Worm (Caenorhabditis elegans): ENCODE data around the gene scl-11.

Gene scl-11

DNA sequence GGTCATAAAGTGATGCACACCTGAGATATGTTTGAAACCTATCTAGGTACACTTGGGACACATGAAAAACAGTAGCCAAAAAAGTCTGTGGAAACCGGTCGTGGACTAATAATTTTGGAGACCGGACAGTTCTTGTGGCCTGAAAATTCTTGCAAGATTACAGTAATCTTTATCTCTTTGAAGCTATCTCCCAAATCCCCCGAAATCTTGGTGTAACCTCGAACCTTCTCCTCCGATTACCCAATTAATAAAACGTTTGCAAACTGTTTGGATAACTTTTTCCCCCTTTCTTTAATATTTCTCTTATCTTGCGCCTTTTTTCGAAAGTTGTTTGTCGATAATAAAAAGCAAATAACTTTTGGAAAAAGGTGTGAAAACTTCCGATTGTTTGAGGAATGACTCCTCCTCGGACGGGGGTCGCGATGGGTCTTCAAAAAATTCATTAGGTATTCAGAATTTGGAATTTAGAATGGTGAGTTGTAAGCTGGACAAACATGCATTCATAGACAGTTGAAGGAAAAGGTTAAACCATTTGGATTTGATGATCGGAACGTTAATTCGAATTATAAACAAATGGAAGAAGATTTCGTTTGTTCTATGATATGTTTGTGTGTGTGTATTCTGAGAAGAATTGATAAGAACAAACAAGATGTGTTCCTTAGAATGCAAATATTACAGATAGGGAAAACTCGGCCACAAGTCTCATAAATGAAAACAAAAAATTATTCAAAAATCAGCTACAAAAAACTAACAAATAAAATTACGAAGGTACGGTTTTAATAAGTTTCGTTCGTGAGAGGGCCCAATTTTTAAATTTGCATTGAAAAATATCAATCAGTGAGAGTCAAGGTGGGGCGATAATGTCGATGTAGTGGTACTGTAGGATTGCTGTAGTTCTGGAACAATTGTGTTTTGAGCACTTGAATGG lies 31.9 kb downstream of the scl-11 start:
- 0 out of 2 replicates have a peak, but pooled peaks have one; percentile 18 for TF ChIP-seq dmd-6 (GFP tag; IDR thresholded peaks at IDR 0.05)
- peak; percentile 85 for TF ChIP-seq aha-1 (tag)
- TF ChIP-seq unc-62 (GFP tag; optimal IDR thresholded peaks at IDR 0.05 in 1 of 2): peak in 1 of 2 experiments; percentile 86
- no peak for TF ChIP-seq unc-62 (tag; optimal IDR thresholded peaks at IDR 0.05)
- no peak for TF ChIP-seq fkh-10 (GFP tag; optimal IDR thresholded peaks at IDR 0.05)
- TF ChIP-seq nhr-25 (tag; optimal IDR thresholded peaks at IDR 0.05; ENCODE audit: borderline replicate concordance, insufficient read depth): peak; percentile 81
- TF ChIP-seq daf-16 (GFP tag; optimal IDR thresholded peaks at IDR 0.05): no peak
- no peak for TF ChIP-seq daf-16 (tag; optimal IDR thresholded peaks at IDR 0.05)
- TF ChIP-seq dmd-9 (GFP tag; IDR thresholded peaks at IDR 0.05): 0 out of 2 replicates have a peak, but pooled peaks have one; percentile 17
- TF ChIP-seq tag-97 (GFP tag; IDR thresholded peaks at IDR 0.05): no peak
- TF ChIP-seq ceh-20 (GFP tag; IDR thresholded peaks at IDR 0.05): peak; percentile 41; the same call in 1 of the 2 replicates
- TF ChIP-seq lin-1 (GFP tag; IDR thresholded peaks at IDR 0.05): no peak
- no peak for TF ChIP-seq vab-7 (GFP tag; IDR thresholded peaks at IDR 0.05)
- peak; percentile 1 for TF ChIP-seq nhr-48 (tag; optimal IDR thresholded peaks at IDR 0.05)
- TF ChIP-seq lim-7 (GFP tag; IDR thresholded peaks at IDR 0.05): 0 out of 2 replicates have a peak, but pooled peaks have one; percentile 38
- TF ChIP-seq zfp-3 (GFP tag; conservative IDR thresholded peaks at IDR 0.05): peak; percentile 51; the same call in 1 of the 2 replicates
- peak; percentile 39 for TF ChIP-seq dve-1 (tag; optimal IDR thresholded peaks at IDR 0.05; ENCODE audit: insufficient read depth)

DNA sequence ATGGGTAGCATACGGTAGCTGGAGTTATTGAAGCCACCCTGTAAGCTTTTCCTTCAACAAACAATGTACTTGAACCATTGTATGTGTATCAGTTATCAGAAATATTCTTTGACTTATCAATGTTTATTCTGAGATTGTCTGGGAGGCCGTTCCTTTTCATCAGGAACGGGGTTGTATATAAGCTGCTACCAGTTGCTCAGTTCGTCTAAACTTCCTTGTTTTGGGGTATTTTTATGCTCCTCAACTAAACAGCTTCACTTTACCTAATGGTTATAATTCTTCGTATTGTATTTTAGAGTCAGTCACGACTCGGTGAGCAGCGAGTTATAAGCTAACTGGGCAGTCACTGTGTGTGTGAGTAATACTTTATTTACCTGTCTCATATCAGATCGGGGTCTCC lies 34.5 kb downstream of the scl-11 start:
- TF ChIP-seq R02D3.7 (tag; optimal IDR thresholded peaks at IDR 0.05) (no peak), mdt-29 (GFP tag; IDR thresholded peaks at IDR 0.05) (no peak), skn-1 (tag; optimal IDR thresholded peaks at IDR 0.05) (no peak), nhr-25 (tag; optimal IDR thresholded peaks at IDR 0.05; ENCODE audit: borderline replicate concordance, insufficient read depth) (no peak), spr-1 (tag; optimal IDR thresholded peaks at IDR 0.05) (no peak), spr-3 (GFP tag; optimal IDR thresholded peaks at IDR 0.05) (no peak), unc-62 (GFP tag; optimal IDR thresholded peaks at IDR 0.05 in 1 of 2) (peak in 1 of 2 experiments; percentile 91), unc-62 (tag; optimal IDR thresholded peaks at IDR 0.05) (no peak), nhr-28 (tag; optimal IDR thresholded peaks at IDR 0.05) (no peak), mxl-3 (GFP tag; optimal IDR thresholded peaks at IDR 0.05) (no peak)

DNA sequence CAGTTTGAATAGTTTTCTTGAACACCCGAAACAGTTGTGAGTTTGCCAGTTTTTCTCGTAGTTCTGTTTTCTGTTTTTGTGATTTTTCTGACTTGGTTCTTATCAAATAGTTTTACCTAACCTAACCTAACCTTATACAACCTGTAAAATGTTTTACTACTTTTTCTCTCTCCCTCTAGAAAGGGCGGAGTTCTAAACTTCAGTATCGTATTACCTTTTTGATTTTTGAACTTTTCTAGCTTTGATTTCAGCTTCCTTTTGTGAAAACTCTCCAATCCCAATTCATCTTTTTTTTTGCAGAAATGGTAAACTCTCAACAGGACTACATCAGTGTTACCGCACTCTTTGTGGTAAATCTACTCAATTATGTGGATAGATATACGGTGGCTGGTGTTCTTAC lies 35.5 kb downstream of the scl-11 start, which contains the start of gene spin-2:
Gene spin-2 (plus strand): TSS at position 301 of the 400 bp plus-strand sequence.
- TF ChIP-seq lin-13 (GFP tag; optimal IDR thresholded peaks at IDR 0.05): no peak
- no peak for TF ChIP-seq lin-15B (tag; optimal IDR thresholded peaks at IDR 0.05)
- no peak for TF ChIP-seq daf-12 (tag; optimal IDR thresholded peaks at IDR 0.05)
- TF ChIP-seq zfp-3 (GFP tag; conservative IDR thresholded peaks at IDR 0.05): no peak
- TF ChIP-seq ama-1 (optimal IDR thresholded peaks at IDR 0.05): no peak
- no peak for TF ChIP-seq daf-16 (GFP tag; optimal IDR thresholded peaks at IDR 0.05)
- no peak for TF ChIP-seq daf-16 (tag; optimal IDR thresholded peaks at IDR 0.05)
- TF ChIP-seq spr-3 (GFP tag; optimal IDR thresholded peaks at IDR 0.05): no peak
- no peak for TF ChIP-seq snpc-4 (tag; optimal IDR thresholded peaks at IDR 0.05)
- no peak for TF ChIP-seq nhr-28 (tag; optimal IDR thresholded peaks at IDR 0.05)
- no peak for TF ChIP-seq nhr-25 (tag; optimal IDR thresholded peaks at IDR 0.05; ENCODE audit: borderline replicate concordance, insufficient read depth)
- no peak for TF ChIP-seq ZK337.2 (GFP tag; IDR thresholded peaks at IDR 0.05)
- TF ChIP-seq tra-1 (GFP tag; IDR thresholded peaks at IDR 0.05): no peak

DNA sequence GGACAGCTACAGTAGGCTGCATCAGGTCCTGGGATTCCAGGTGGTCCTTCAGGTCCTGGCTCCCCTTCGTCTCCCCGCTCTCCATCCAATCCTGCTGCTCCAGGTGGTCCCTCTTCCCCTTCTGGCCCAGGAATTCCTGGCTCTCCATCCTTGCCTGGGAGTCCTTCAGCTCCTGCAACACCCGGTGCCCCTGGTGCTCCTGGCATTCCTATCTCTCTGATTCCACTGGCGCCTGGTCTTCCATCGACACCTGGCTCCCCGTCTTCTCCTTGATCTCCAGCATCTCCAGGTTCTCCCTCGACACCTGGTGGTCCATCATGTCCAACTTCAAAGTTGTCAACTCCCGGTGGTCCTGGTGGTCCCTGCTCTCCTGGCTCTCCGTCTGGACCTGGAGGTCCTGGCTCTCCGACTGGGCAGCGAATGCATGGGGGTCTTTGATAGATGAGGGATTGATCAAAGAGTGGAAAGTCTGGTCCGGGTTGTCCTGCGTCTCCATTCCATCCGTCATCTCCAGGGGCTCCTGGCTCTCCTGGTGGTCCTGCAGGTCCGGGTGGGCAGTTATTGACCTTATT lies 38.6 kb downstream of the scl-11 start:
- TF ChIP-seq saeg-2 (GFP tag; IDR thresholded peaks at IDR 0.05): no peak
- no peak for TF ChIP-seq ctbp-1 (GFP tag; IDR thresholded peaks at IDR 0.05)
- TF ChIP-seq ceh-62 (tag; optimal IDR thresholded peaks at IDR 0.05): no peak
- 0 out of 2 replicates have a peak, but pooled peaks have one; percentile 5 for TF ChIP-seq egl-43 (GFP tag; IDR thresholded peaks at IDR 0.05)
- TF ChIP-seq set-16 (GFP tag; IDR thresholded peaks at IDR 0.05): peak; percentile 95
- no peak for TF ChIP-seq unc-39 (tag; optimal IDR thresholded peaks at IDR 0.05)
- no peak for TF ChIP-seq nhr-42 (GFP tag; IDR thresholded peaks at IDR 0.05)
- TF ChIP-seq snpc-4 (tag; optimal IDR thresholded peaks at IDR 0.05): no peak
